Fruit fly (Drosophila melanogaster): ENCODE data around the gene vri.

Gene vri

DNA sequence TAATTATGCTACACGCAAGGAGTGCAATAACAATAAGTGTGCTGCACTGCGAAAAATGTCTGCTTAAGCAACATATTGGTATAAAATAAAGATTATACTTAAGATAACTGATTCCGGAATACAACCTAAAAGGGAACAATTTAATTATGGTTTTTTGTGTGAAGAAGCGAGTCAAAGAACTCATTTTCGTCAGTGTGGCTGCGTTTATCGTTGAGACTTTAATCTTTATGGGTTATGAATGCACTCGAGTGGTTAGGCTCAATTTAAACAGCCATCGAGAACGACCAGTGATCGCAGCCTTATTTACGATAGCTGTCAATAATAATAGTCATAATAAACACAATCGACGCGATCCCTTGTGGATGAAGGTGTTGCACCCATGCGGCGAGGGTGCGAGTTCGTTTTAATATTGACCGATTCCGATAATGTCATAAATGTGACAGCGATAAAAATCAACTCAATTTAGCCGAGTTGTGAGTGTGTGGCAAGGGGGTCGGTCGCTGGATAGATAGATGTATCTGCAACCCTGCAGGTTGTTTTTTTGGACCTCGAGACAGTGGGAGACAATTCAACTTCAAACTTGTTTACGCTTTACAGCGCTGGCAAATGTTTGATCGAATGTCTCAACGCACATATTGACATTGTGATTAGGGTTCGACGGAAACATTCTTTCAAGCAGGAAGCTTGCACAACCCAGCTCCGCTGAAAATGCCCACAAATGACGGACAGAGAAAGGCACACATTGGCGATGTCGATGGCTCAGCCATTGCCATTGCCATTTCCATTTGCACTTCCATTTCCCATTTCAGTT, 32.5 kb upstream of the vri start (continued):
- TF ChIP-seq HLHmδ (GFP tag; optimal IDR thresholded peaks at IDR 0.05), result peak; percentile 92
- peak; percentile 33 for TF ChIP-seq CG3065 (GFP tag; optimal IDR thresholded peaks at IDR 0.05)
- TF ChIP-seq h (optimal IDR thresholded peaks at IDR 0.05), result no peak
- TF ChIP-seq CrebB (tag; optimal IDR thresholded peaks at IDR 0.05), result peak; percentile 33
- no peak for TF ChIP-seq CG3281 (GFP tag; optimal IDR thresholded peaks at IDR 0.05)
- peak; percentile 44 to 49 for TF ChIP-seq Hr51 (GFP tag; optimal IDR thresholded peaks at IDR 0.05)
- peak; percentile 65 for TF ChIP-seq CG17328 (GFP tag; IDR thresholded peaks at IDR 0.05)
- peak; percentile 53 for TF ChIP-seq cad (GFP tag; optimal IDR thresholded peaks at IDR 0.05)
- TF ChIP-seq twi (tag; optimal IDR thresholded peaks at IDR 0.05), result peak; percentile 66
- TF ChIP-seq NC2β (GFP tag; optimal IDR thresholded peaks at IDR 0.05), result peak; percentile 60
- peak; percentile 31 for TF ChIP-seq CG4707 (GFP tag; optimal IDR thresholded peaks at IDR 0.05)
- TF ChIP-seq Camta (GFP tag; optimal IDR thresholded peaks at IDR 0.05), result peak; percentile 28
- peak; percentile 27 for TF ChIP-seq D19A (tag; optimal IDR thresholded peaks at IDR 0.05)
- no peak for TF ChIP-seq bbx (GFP tag; IDR thresholded peaks at IDR 0.05; ENCODE audit: partially characterized antibody)
- no peak for TF ChIP-seq Hr3 (GFP tag; optimal IDR thresholded peaks at IDR 0.05)
- TF ChIP-seq CG11247 (GFP tag; IDR thresholded peaks at IDR 0.05), result no peak
- peak; percentile 39 for TF ChIP-seq CG16863 (GFP tag; optimal IDR thresholded peaks at IDR 0.05)
- peak; percentile 3 for TF ChIP-seq slp2 (GFP tag; optimal IDR thresholded peaks at IDR 0.05)
- peak; percentile 65 for TF ChIP-seq CG14710 (tag; optimal IDR thresholded peaks at IDR 0.05)
- TF ChIP-seq trh (GFP tag; optimal IDR thresholded peaks at IDR 0.05), result no peak
- TF ChIP-seq Aef1 (GFP tag; IDR thresholded peaks at IDR 0.05), result peak; percentile 48
- 0 out of 3 replicates have a peak, but pooled peaks have one; percentile 49 for TF ChIP-seq ase (GFP tag; IDR thresholded peaks at IDR 0.05)
- TF ChIP-seq CG9609 (GFP tag; optimal IDR thresholded peaks at IDR 0.05), result no peak
- TF ChIP-seq CG2116 (GFP tag; optimal IDR thresholded peaks at IDR 0.05), result peak; percentile 43
- no peak for TF ChIP-seq Fer2 (tag; optimal IDR thresholded peaks at IDR 0.05)
- TF ChIP-seq CG8290 (GFP tag; optimal IDR thresholded peaks at IDR 0.05), result peak; percentile 75
- TF ChIP-seq CG8290 (tag; optimal IDR thresholded peaks at IDR 0.05), result peak; percentile 20 to 74
- no peak for TF ChIP-seq CG7372 (GFP tag; IDR thresholded peaks at IDR 0.05)
- TF ChIP-seq oc (tag; optimal IDR thresholded peaks at IDR 0.05), result no peak
- TF ChIP-seq TFAM (GFP tag; optimal IDR thresholded peaks at IDR 0.05), result peak; percentile 51
- no peak for TF ChIP-seq CG13296 (GFP tag; optimal IDR thresholded peaks at IDR 0.05)
- TF ChIP-seq zen (tag; optimal IDR thresholded peaks at IDR 0.05), result no peak
- TF ChIP-seq CG13123 (GFP tag; optimal IDR thresholded peaks at IDR 0.05), result peak; percentile 6
- peak; percentile 44 for TF ChIP-seq CG11398 (GFP tag; optimal IDR thresholded peaks at IDR 0.05)
- TF ChIP-seq dysf (GFP tag; IDR thresholded peaks at IDR 0.05), result peak; percentile 50; the same call in 1 of the 3 replicates
- TF ChIP-seq MTF-1 (GFP tag; optimal IDR thresholded peaks at IDR 0.05; ENCODE audit: borderline replicate concordance), result peak; percentile 68
- TF ChIP-seq hkb (optimal IDR thresholded peaks at IDR 0.05), result no peak
- TF ChIP-seq hkb (GFP tag; IDR thresholded peaks at IDR 0.05), result peak; percentile 62
- peak; percentile 44 for TF ChIP-seq Sry-β (GFP tag; optimal IDR thresholded peaks at IDR 0.05)
- no peak for TF ChIP-seq CG4820 (GFP tag; optimal IDR thresholded peaks at IDR 0.05)
- TF ChIP-seq YL-1 (GFP tag; optimal IDR thresholded peaks at IDR 0.05), result peak; percentile 49
- peak; percentile 36 for TF ChIP-seq run (tag; optimal IDR thresholded peaks at IDR 0.05)
- peak; percentile 33 for TF ChIP-seq phol (tag; optimal IDR thresholded peaks at IDR 0.05)
- no peak for TF ChIP-seq CG18011 (GFP tag; optimal IDR thresholded peaks at IDR 0.05)
- TF ChIP-seq kay (GFP tag; optimal IDR thresholded peaks at IDR 0.05), result no peak
- no peak for TF ChIP-seq ro (GFP tag; IDR thresholded peaks at IDR 0.05)
- no peak for TF ChIP-seq CG17912 (GFP tag; optimal IDR thresholded peaks at IDR 0.05)
- TF ChIP-seq stc (GFP tag; IDR thresholded peaks at IDR 0.05), result peak; percentile 21; the same call in 1 of the 2 replicates
- TF ChIP-seq Sin3A (optimal IDR thresholded peaks at IDR 0.05), result no peak
- TF ChIP-seq Bdp1 (GFP tag; optimal IDR thresholded peaks at IDR 0.05), result peak; percentile 36
- TF ChIP-seq so (GFP tag; IDR thresholded peaks at IDR 0.05), result peak; percentile 69; the same call in 2 of the 3 replicates

Measured in whole organism, embryonic.